Fruit fly (Drosophila melanogaster) whole organism, embryonic: ENCODE results near the gene CG7367.

Experiments used
- Awh ChIP-seq: fragments of 200-800 bp; sonication (Bioruptor generic); IDR thresholded peaks from 2 replicates; pipeline ENCODE4, ENCODE4 v1.3.6; 2022; ENCODE audit warnings: missing biosample characterization, missing genetic modification characterization
- CG10543 ChIP-seq: fragments of 200-800 bp; sonication (Bioruptor generic); optimal IDR thresholded peaks from 3 replicates; lab custom pipeline; 2017; ENCODE audit warnings: missing biosample characterization, mild to moderate bottlenecking, missing genetic modification characterization, moderate library complexity
- CG12071 ChIP-seq: fragments of 200-800 bp; sonication (Bioruptor generic); optimal IDR thresholded peaks from 3 replicates; lab custom pipeline; 2018; ENCODE audit warnings: missing biosample characterization, mild to moderate bottlenecking, missing genetic modification characterization
- CG12219 ChIP-seq: fragments of 200-800 bp; sonication (Bioruptor generic); optimal IDR thresholded peaks from 3 replicates; lab custom pipeline; 2018; ENCODE audit warnings: missing biosample characterization, mild to moderate bottlenecking, missing genetic modification characterization
- CG13894 ChIP-seq: fragments of 200-800 bp; sonication (Bioruptor generic); optimal IDR thresholded peaks from 3 replicates; lab custom pipeline; 2018; ENCODE audit warnings: missing biosample characterization, mild to moderate bottlenecking, missing genetic modification characterization, moderate library complexity
- CG14441 ChIP-seq: fragments of 200-800 bp; sonication (Bioruptor generic); IDR thresholded peaks from 2 replicates; pipeline ENCODE4 v1.3.6; 2022; ENCODE audit warnings: missing biosample characterization, missing genetic modification characterization
- CG15479 ChIP-seq: fragments of 200-800 bp; sonication (Bioruptor generic); optimal IDR thresholded peaks from 3 replicates; lab custom pipeline; 2019; ENCODE audit warnings: missing biosample characterization, mild to moderate bottlenecking, missing genetic modification characterization, moderate library complexity
- CG17359 ChIP-seq: fragments of 200-800 bp; sonication (Bioruptor generic); optimal IDR thresholded peaks from 3 replicates; lab custom pipeline; 2018; ENCODE audit warnings: missing biosample characterization, mild to moderate bottlenecking, missing genetic modification characterization, moderate library complexity
- CG18262 ChIP-seq: fragments of 200-800 bp; optimal IDR thresholded peaks from 3 replicates; lab custom pipeline; 2019; ENCODE audit warnings: missing biosample characterization, mild to moderate bottlenecking, missing genetic modification characterization, moderate library complexity
- CG2199 ChIP-seq: fragments of 200-800 bp; sonication (Bioruptor generic); IDR thresholded peaks from 3 replicates; pipeline ENCODE4 v1.3.6; 2022; ENCODE audit warnings: missing biosample characterization, missing genetic modification characterization
- CG3065 ChIP-seq: fragments of 200-800 bp; sonication (Bioruptor generic); optimal IDR thresholded peaks from 2 replicates; lab custom pipeline; 2016; ENCODE audit warnings: missing biosample characterization, missing genetic modification characterization
- CG43689 ChIP-seq: fragments of 200-800 bp; sonication (Bioruptor generic); IDR thresholded peaks from 2 replicates; pipeline ENCODE4 v1.3.6; 2022; ENCODE audit warnings: missing biosample characterization, missing genetic modification characterization
- CG6654 ChIP-seq: fragments of 200-800 bp; sonication (Bioruptor generic); optimal IDR thresholded peaks from 2 replicates; lab custom pipeline; 2017; ENCODE audit warnings: missing biosample characterization, mild to moderate bottlenecking, missing genetic modification characterization
- CG6813 ChIP-seq: fragments of 200-800 bp; sonication (Bioruptor generic); optimal IDR thresholded peaks from 2 replicates; lab custom pipeline; 2017; ENCODE audit warnings: missing biosample characterization, missing genetic modification characterization, mild to moderate bottlenecking, moderate library complexity, missing genetic modification reagents
- Dad ChIP-seq: fragments of 200-800 bp; sonication (Bioruptor generic); optimal IDR thresholded peaks from 3 replicates; lab custom pipeline; 2016; ENCODE audit warnings: missing biosample characterization, missing genetic modification characterization
- Drgx ChIP-seq: fragments of 200-800 bp; sonication (Bioruptor generic); IDR thresholded peaks from 2 replicates; pipeline ENCODE4 v1.3.6; 2022; ENCODE audit warnings: missing biosample characterization, missing genetic modification characterization
- Eip74EF ChIP-seq, 2 experiments: fragments of 200-800 bp in 1 of 2; fragments of >200 bp in 1 of 2; sonication (Bioruptor generic) in 1 of 2; optimal IDR thresholded peaks; 2 replicates each; lab custom pipeline; 2017 to 2019; ENCODE audit warnings: missing biosample characterization in 2 of 2, missing genetic modification characterization in 2 of 2, mild to moderate bottlenecking in 1 of 2, moderate library complexity in 1 of 2
- Fer2 ChIP-seq: fragments of 200-800 bp; sonication (Bioruptor generic); optimal IDR thresholded peaks from 2 replicates; lab custom pipeline; 2018; ENCODE audit warnings: missing biosample characterization, mild to moderate bottlenecking, missing genetic modification characterization, moderate library complexity
- GATAe ChIP-seq: fragments of 200-800 bp; sonication (Bioruptor generic); conservative IDR thresholded peaks from 2 replicates; pipeline ENCODE4 v1.3.6; 2022; ENCODE audit warnings: missing biosample characterization, missing genetic modification characterization
- Hey ChIP-seq: fragments of 200-800 bp; sonication (Bioruptor generic); optimal IDR thresholded peaks from 3 replicates; lab custom pipeline; 2018; ENCODE audit warnings: missing biosample characterization, mild to moderate bottlenecking, missing genetic modification characterization
- Hmr ChIP-seq: fragments of 200-800 bp; sonication (Bioruptor generic); optimal IDR thresholded peaks from 3 replicates; lab custom pipeline; 2017; ENCODE audit warnings: mild to moderate bottlenecking, missing biosample characterization, missing genetic modification reagents, missing genetic modification characterization
- Med ChIP-seq: fragments of 200-800 bp; sonication (Bioruptor generic); peaks from one replicate; lab custom pipeline; 2016; ENCODE audit warnings: missing biosample characterization, missing genetic modification characterization, mild to moderate bottlenecking, inconsistent platforms, moderate library complexity
- Meics ChIP-seq: fragments of 200-800 bp; sonication (Bioruptor generic); optimal IDR thresholded peaks from 2 replicates; lab custom pipeline; 2017; ENCODE audit warnings: missing biosample characterization, mild to moderate bottlenecking, missing genetic modification characterization
- Rfx ChIP-seq: fragments of 200-800 bp; sonication (Bioruptor generic); IDR thresholded peaks from 2 replicates; pipeline ENCODE4 v1.3.6; 2022; ENCODE audit warnings: missing biosample characterization, missing genetic modification characterization
- Taf1 ChIP-seq: fragments of 200-800 bp; sonication (Bioruptor generic); IDR thresholded peaks from 2 replicates; pipeline ENCODE4 v1.3.6; 2022; ENCODE audit warnings: missing biosample characterization, missing genetic modification characterization
- abd-A ChIP-seq: fragments of 200-800 bp; sonication (Bioruptor generic); optimal IDR thresholded peaks from 3 replicates; lab custom pipeline; 2019; ENCODE audit warnings: missing biosample characterization, mild to moderate bottlenecking, missing genetic modification characterization, moderate library complexity
- bcd ChIP-seq: fragments of 200-800 bp; sonication (Bioruptor generic); optimal IDR thresholded peaks from 2 replicates; lab custom pipeline; 2017; ENCODE audit warnings: missing biosample characterization, mild to moderate bottlenecking, missing genetic modification characterization
- chm ChIP-seq: fragments of 200-800 bp; sonication (Bioruptor generic); IDR thresholded peaks from 2 replicates; pipeline ENCODE4 v1.3.6; 2022; ENCODE audit warnings: missing biosample characterization, missing genetic modification characterization
- danr ChIP-seq: fragments of 200-800 bp; sonication (Bioruptor generic); IDR thresholded peaks from 2 replicates; pipeline ENCODE4 v1.3.6; 2022; ENCODE audit warnings: missing biosample characterization, missing genetic modification characterization
- ewg ChIP-seq: fragments of 200-800 bp; sonication (Bioruptor generic); optimal IDR thresholded peaks from 3 replicates; lab custom pipeline; 2017; ENCODE audit warnings: mild to moderate bottlenecking, missing biosample characterization, missing genetic modification reagents, missing genetic modification characterization
- exex ChIP-seq: fragments of 200-800 bp; sonication (Bioruptor generic); optimal IDR thresholded peaks from 4 replicates; lab custom pipeline; 2018; ENCODE audit warnings: missing biosample characterization, mild to moderate bottlenecking, missing genetic modification characterization, moderate library complexity
- hb ChIP-seq: fragments of 200-800 bp; sonication (Bioruptor generic); IDR thresholded peaks from 3 replicates; pipeline ENCODE4 v1.3.6; 2022; ENCODE audit warnings: missing biosample characterization, missing genetic modification characterization; ENCODE audit not compliant: partially characterized antibody
- kah ChIP-seq: fragments of 200-800 bp; sonication (Bioruptor generic); optimal IDR thresholded peaks from 2 replicates; lab custom pipeline; 2018; ENCODE audit warnings: missing biosample characterization, mild to moderate bottlenecking, missing genetic modification characterization
- lab ChIP-seq: fragments of 200-800 bp; sonication (Bioruptor generic); optimal IDR thresholded peaks from 3 replicates; lab custom pipeline; 2017; ENCODE audit warnings: missing biosample characterization, missing genetic modification characterization, mild to moderate bottlenecking, moderate library complexity, missing genetic modification reagents
- mld ChIP-seq: fragments of 200-800 bp; sonication (Bioruptor generic); IDR thresholded peaks from 3 replicates; pipeline ENCODE4 v1.3.6; 2022; ENCODE audit warnings: missing biosample characterization, missing genetic modification characterization; ENCODE audit not compliant: partially characterized antibody
- onecut ChIP-seq: fragments of 200-800 bp; sonication (Bioruptor generic); IDR thresholded peaks from 2 replicates; pipeline ENCODE4 v1.3.6; 2022; ENCODE audit warnings: missing biosample characterization, missing genetic modification characterization
- psq ChIP-seq: fragments of 200-800 bp; sonication (Bioruptor generic); optimal IDR thresholded peaks from 2 replicates; lab custom pipeline; 2017; ENCODE audit warnings: missing biosample characterization, missing genetic modification characterization
- rib ChIP-seq: fragments of 200-800 bp; sonication (Bioruptor generic); IDR thresholded peaks from 2 replicates; pipeline ENCODE4 v1.3.6; 2022; ENCODE audit warnings: missing biosample characterization, missing genetic modification characterization
- sd ChIP-seq: fragments of 200-800 bp; sonication (Bioruptor generic); optimal IDR thresholded peaks from 3 replicates; lab custom pipeline; 2018; ENCODE audit warnings: missing biosample characterization, mild to moderate bottlenecking, missing genetic modification characterization, moderate library complexity
- stc ChIP-seq: fragments of 200-800 bp; sonication (Bioruptor generic); IDR thresholded peaks from 2 replicates; pipeline ENCODE4 v1.3.6; 2022; ENCODE audit warnings: missing biosample characterization, missing genetic modification characterization
- zfh2 ChIP-seq: fragments of 200-800 bp; sonication (Bioruptor generic); optimal IDR thresholded peaks from 2 replicates; lab custom pipeline; 2016; ENCODE audit warnings: missing biosample characterization, missing genetic modification characterization

The CG7367 gene

dm6 chr2L:7993062-7993685 is 46.4 kb downstream of the CG7367 start (continued):
- TF ChIP-seq CG15479 (GFP tag; lab: Kevin White, UChicago), result peak; percentile 6
- no peak for TF ChIP-seq hb (GFP tag; lab: Robert Waterston, UW)
- TF ChIP-seq GATAe (GFP tag; lab: Robert Waterston, UW), result 0 out of 2 replicates have a peak, but pooled peaks have one; percentile 31
- no peak for TF ChIP-seq bcd (GFP tag; lab: Kevin White, UChicago)
- peak; percentile 16; the same call in 1 of the 2 replicates for TF ChIP-seq Drgx (GFP tag; lab: Robert Waterston, UW)
- peak; percentile 27; the same call in 1 of the 2 replicates for TF ChIP-seq Awh (GFP tag; lab: Robert Waterston, UW)
- peak; percentile 3 for TF ChIP-seq Meics
- TF ChIP-seq CG43689 (GFP tag; lab: Robert Waterston, UW), result no peak
- peak in 1 of 2 experiments; percentile 50 for TF ChIP-seq Eip74EF (GFP tag; optimal IDR thresholded peaks at IDR 0.05; lab: Kevin White, UChicago)
- peak; percentile 49 for TF ChIP-seq exex
- TF ChIP-seq CG12219, result peak; percentile 12
- TF ChIP-seq CG6654 (GFP tag; lab: Kevin White, UChicago), result no peak
- peak; percentile 4 for TF ChIP-seq CG12071 (GFP tag; lab: Kevin White, UChicago)
- peak; percentile 25 for TF ChIP-seq CG3065 (GFP tag; lab: Kevin White, UChicago)
- TF ChIP-seq CG14441 (GFP tag; lab: Robert Waterston, UW), result 0 out of 2 replicates have a peak, but pooled peaks have one; percentile 35
- TF ChIP-seq CG18262 (tag; lab: Kevin White, UChicago), result no peak
- peak; percentile 34 for TF ChIP-seq Hey (tag; lab: Kevin White, UChicago)
- peak; percentile 60 for TF ChIP-seq CG10543 (GFP tag; lab: Kevin White, UChicago)
- TF ChIP-seq CG17359 (tag; lab: Kevin White, UChicago), result peak; percentile 23
- TF ChIP-seq psq (GFP tag; lab: Kevin White, UChicago), result no peak
- TF ChIP-seq rib, result peak; percentile 19; the same call in 1 of the 2 replicates
- TF ChIP-seq Hmr (GFP tag; lab: Kevin White, UChicago), result peak; percentile 49
- peak; percentile 14; the same call in 1 of the 2 replicates for TF ChIP-seq stc (GFP tag; lab: Robert Waterston, UW)
- TF ChIP-seq Med (GFP tag; lab: Kevin White, UChicago), result peak; percentile 76
- peak; percentile 48 for TF ChIP-seq abd-A (tag; lab: Kevin White, UChicago)
- 0 out of 3 replicates have a peak, but pooled peaks have one; percentile 11 for TF ChIP-seq mld
- peak; percentile 33 for TF ChIP-seq lab (GFP tag; lab: Kevin White, UChicago)
- peak; percentile 13 for TF ChIP-seq zfh2 (GFP tag; lab: Kevin White, UChicago)
- TF ChIP-seq CG2199 (GFP tag; lab: Robert Waterston, UW), result 0 out of 3 replicates have a peak, but pooled peaks have one; percentile 6
- TF ChIP-seq danr (GFP tag; lab: Robert Waterston, UW), result no peak
- TF ChIP-seq chm (GFP tag; lab: Robert Waterston, UW), result 0 out of 2 replicates have a peak, but pooled peaks have one; percentile 22

DNA sequence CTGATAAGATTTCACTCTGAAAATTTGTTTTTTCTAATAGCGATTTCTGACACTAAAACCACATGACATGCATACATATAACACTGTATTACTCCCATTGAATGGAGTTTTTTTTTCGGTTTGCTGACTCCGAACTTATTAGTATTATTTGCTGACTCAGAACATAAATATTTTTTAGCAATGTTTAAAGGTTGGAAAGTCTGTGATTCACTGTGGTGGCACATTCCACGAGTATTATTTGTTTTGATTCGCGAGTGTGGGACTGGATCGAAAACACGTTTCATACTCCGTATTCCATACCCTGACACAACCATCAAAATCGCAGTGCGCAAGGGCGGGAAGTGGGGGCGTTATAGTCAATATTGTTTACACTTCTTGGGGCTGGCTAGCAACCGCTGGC is 46.9 kb downstream of the CG7367 start:
- TF ChIP-seq CG6813 (no peak), bcd (GFP tag; lab: Kevin White, UChicago) (no peak), kah (GFP tag; lab: Kevin White, UChicago) (no peak), onecut (GFP tag; lab: Robert Waterston, UW) (peak; percentile 30; the same call in 1 of the 2 replicates), Taf1 (GFP tag; lab: Robert Waterston, UW) (0 out of 2 replicates have a peak, but pooled peaks have one; percentile 6), Rfx (GFP tag; lab: Robert Waterston, UW) (0 out of 2 replicates have a peak, but pooled peaks have one; percentile 33), ewg (peak; percentile 30), Fer2 (tag; lab: Kevin White, UChicago) (no peak), Dad (GFP tag; lab: Kevin White, UChicago) (no peak), CG13894 (peak; percentile 21), sd (tag; lab: Kevin White, UChicago) (peak; percentile 82)
- TF ChIP-seq, all 482 proteins: peak for 6
